Fruit fly (Drosophila melanogaster): ENCODE data around the gene CG15042.

CG15042 gene

DNA sequence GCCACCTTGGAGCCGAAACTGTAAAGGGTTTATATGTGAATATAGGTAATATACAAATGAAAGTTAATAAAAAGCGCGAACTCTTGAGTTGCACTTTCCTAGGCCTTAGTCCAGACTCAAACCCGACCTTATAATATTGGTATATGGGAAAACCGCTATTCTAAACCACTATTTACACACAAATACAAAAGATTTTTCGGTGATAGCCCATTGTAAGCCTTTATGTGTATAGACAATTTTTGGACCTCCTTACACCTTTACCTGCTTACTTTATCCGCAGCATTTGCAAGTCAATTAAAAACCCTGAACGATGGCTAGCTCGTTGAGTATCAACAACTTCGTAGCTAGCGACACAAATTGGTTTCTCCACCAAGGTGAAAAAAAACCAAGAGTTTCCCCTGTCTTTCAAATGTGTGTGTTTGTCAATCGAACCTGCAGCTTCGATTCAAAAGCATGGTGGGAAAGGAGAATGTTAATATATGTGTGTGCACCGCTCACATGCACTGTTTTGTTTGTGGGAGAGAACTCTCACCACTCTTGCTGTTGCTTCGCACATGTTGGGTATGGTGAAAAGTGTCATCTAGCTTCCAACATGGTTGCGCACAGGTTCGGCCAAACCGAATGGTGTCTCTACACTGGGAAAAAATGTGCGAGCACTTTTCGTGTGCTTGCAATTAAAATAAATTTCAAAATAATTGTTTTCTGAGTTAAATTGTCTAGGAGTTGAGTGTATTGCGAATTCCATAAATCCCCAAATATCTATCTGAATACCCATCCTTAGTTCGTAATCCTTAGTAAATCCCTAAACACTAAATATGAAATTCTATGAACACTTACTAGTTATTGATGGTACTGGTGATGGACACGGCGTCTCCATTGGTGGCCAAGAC, 21.2 kb downstream of the CG15042 start:
- peak; percentile 47 for TF ChIP-seq dsx (GFP tag; optimal IDR thresholded peaks at IDR 0.05; ENCODE audit: poor library complexity, severe bottlenecking)
- TF ChIP-seq pdm3 (GFP tag; optimal IDR thresholded peaks at IDR 0.05), result peak; percentile 74
- TF ChIP-seq CG6854 (GFP tag; optimal IDR thresholded peaks at IDR 0.05), result no peak
- peak; percentile 69 for TF ChIP-seq CG7368 (GFP tag; optimal IDR thresholded peaks at IDR 0.05)
- peak; percentile 83 for TF ChIP-seq Met (GFP tag; optimal IDR thresholded peaks at IDR 0.05)
- peak; percentile 56; the same call in 1 of the 2 replicates for TF ChIP-seq CG11294 (GFP tag; IDR thresholded peaks at IDR 0.05)
- TF ChIP-seq CG15336 (GFP tag; IDR thresholded peaks at IDR 0.05), result peak; percentile 90
- no peak for TF ChIP-seq svp (GFP tag)
- TF ChIP-seq ss (GFP tag; optimal IDR thresholded peaks at IDR 0.05), result peak in 1 of 2 experiments; percentile 1
- peak; percentile 57 for TF ChIP-seq Ets96B (tag; optimal IDR thresholded peaks at IDR 0.05)
- TF ChIP-seq CG16779 (tag; optimal IDR thresholded peaks at IDR 0.05), result peak; percentile 45
- peak; percentile 82 for TF ChIP-seq net (GFP tag; optimal IDR thresholded peaks at IDR 0.05)
- TF ChIP-seq CG9139 (GFP tag; optimal IDR thresholded peaks at IDR 0.05), result no peak
- peak; percentile 59 for TF ChIP-seq Hr39 (GFP tag; optimal IDR thresholded peaks at IDR 0.05)
- TF ChIP-seq CG6276 (GFP tag; optimal IDR thresholded peaks at IDR 0.05), result peak; percentile 80
- peak; percentile 52 for TF ChIP-seq CG8319 (GFP tag; optimal IDR thresholded peaks at IDR 0.05)
- peak; percentile 31 for TF ChIP-seq fkh (GFP tag; optimal IDR thresholded peaks at IDR 0.05)
- TF ChIP-seq Hr38 (GFP tag; optimal IDR thresholded peaks at IDR 0.05), result no peak
- peak; percentile 72 for TF ChIP-seq CG10631 (GFP tag; optimal IDR thresholded peaks at IDR 0.05)
- TF ChIP-seq salr (GFP tag; optimal IDR thresholded peaks at IDR 0.05), result peak; percentile 3 to 60
- peak; percentile 67 for TF ChIP-seq Hr4 (GFP tag; optimal IDR thresholded peaks at IDR 0.05)
- TF ChIP-seq Gug (GFP tag; IDR thresholded peaks at IDR 0.05), result peak; percentile 79
- peak; percentile 24 for TF ChIP-seq fd85E (GFP tag; optimal IDR thresholded peaks at IDR 0.05)
- TF ChIP-seq Ets21C (GFP tag; optimal IDR thresholded peaks at IDR 0.05), result peak; percentile 42
- TF ChIP-seq CG31627 (GFP tag; optimal IDR thresholded peaks at IDR 0.05), result peak; percentile 55
- TF ChIP-seq achi (GFP tag; optimal IDR thresholded peaks at IDR 0.05), result peak; percentile 67
- peak; percentile 72 for TF ChIP-seq esn (GFP tag; optimal IDR thresholded peaks at IDR 0.05)
- peak; percentile 67 for TF ChIP-seq CG11762 (GFP tag; optimal IDR thresholded peaks at IDR 0.05; ENCODE audit: insufficient read depth)
- TF ChIP-seq CG8119 (GFP tag; IDR thresholded peaks at IDR 0.05), result peak; percentile 84
- TF ChIP-seq CG3919 (GFP tag; optimal IDR thresholded peaks at IDR 0.05), result peak; percentile 82
- TF ChIP-seq CG4318 (GFP tag; optimal IDR thresholded peaks at IDR 0.05), result no peak
- TF ChIP-seq lz (GFP tag; optimal IDR thresholded peaks at IDR 0.05), result peak; percentile 71
- peak; percentile 73 for TF ChIP-seq CG10669 (GFP tag; optimal IDR thresholded peaks at IDR 0.05)
- peak; percentile 49 for TF ChIP-seq CG6808 (GFP tag; optimal IDR thresholded peaks at IDR 0.05)
- TF ChIP-seq OdsH (GFP tag; optimal IDR thresholded peaks at IDR 0.05), result peak; percentile 71
- peak; percentile 41 for TF ChIP-seq fd59A (GFP tag; optimal IDR thresholded peaks at IDR 0.05)
- TF ChIP-seq Sox102F (GFP tag; optimal IDR thresholded peaks at IDR 0.05), result peak; percentile 69
- TF ChIP-seq CG1621 (tag; optimal IDR thresholded peaks at IDR 0.05), result peak; percentile 56
- peak; percentile 91 for TF ChIP-seq CG6163 (GFP tag; IDR thresholded peaks at IDR 0.05)
- TF ChIP-seq Smox (GFP tag; optimal IDR thresholded peaks at IDR 0.05), result peak; percentile 67
- peak; percentile 52 for TF ChIP-seq CG11902 (GFP tag; optimal IDR thresholded peaks at IDR 0.05)
- TF ChIP-seq cyc (GFP tag; optimal IDR thresholded peaks at IDR 0.05), result peak; percentile 69
- TF ChIP-seq CG8632 (GFP tag; optimal IDR thresholded peaks at IDR 0.05), result peak; percentile 61
- peak; percentile 61 for TF ChIP-seq CG6792 (GFP tag; optimal IDR thresholded peaks at IDR 0.05)
- TF ChIP-seq CG3032 (tag; optimal IDR thresholded peaks at IDR 0.05), result peak; percentile 42
- TF ChIP-seq Eip93F (GFP tag; optimal IDR thresholded peaks at IDR 0.05), result peak; percentile 11
- TF ChIP-seq acj6 (GFP tag; optimal IDR thresholded peaks at IDR 0.05), result peak; percentile 65
- peak; percentile 70 for TF ChIP-seq CG32006 (GFP tag; optimal IDR thresholded peaks at IDR 0.05)
- TF ChIP-seq Eip75B (GFP tag; optimal IDR thresholded peaks at IDR 0.05), result peak; percentile 70
- peak; percentile 64 for TF ChIP-seq Sox14 (GFP tag; optimal IDR thresholded peaks at IDR 0.05)
